Fruit fly (Drosophila melanogaster) whole organism, prepupa: ENCODE measurements around the gene CG6454.

Source experiments
- Blimp-1 ChIP-seq: fragments of 200-800 bp; sonication (Bioruptor generic); optimal IDR thresholded peaks from 3 replicates; lab custom pipeline; 2017; ENCODE audit warnings: missing biosample characterization, missing genetic modification characterization, mild to moderate bottlenecking, moderate library complexity, missing genetic modification reagents
- CG10631 ChIP-seq: fragments of 200-800 bp; sonication (Bioruptor generic); optimal IDR thresholded peaks from 2 replicates; lab custom pipeline; 2016; ENCODE audit warnings: missing biosample characterization, missing genetic modification characterization
- CG11294 ChIP-seq: fragments of 200-800 bp; sonication (Bioruptor generic); IDR thresholded peaks from 2 replicates; pipeline ENCODE4 v1.3.6; 2022; ENCODE audit warnings: missing biosample characterization, missing genetic modification characterization
- CG11762 ChIP-seq: fragments of 200-800 bp; sonication (Bioruptor generic); optimal IDR thresholded peaks from 3 replicates; lab custom pipeline; 2016; ENCODE audit warnings: missing biosample characterization, missing genetic modification characterization; ENCODE audit not compliant: insufficient read depth
- CG11902 ChIP-seq: fragments of 200-800 bp; sonication (Bioruptor generic); optimal IDR thresholded peaks from 3 replicates; lab custom pipeline; 2016; ENCODE audit warnings: missing biosample characterization, missing genetic modification characterization
- CG15336 ChIP-seq: fragments of 200-800 bp; sonication (Bioruptor generic); IDR thresholded peaks from 2 replicates; pipeline ENCODE4 v1.3.6; 2022; ENCODE audit warnings: missing biosample characterization, missing genetic modification characterization
- CG1621 ChIP-seq: fragments of 200-800 bp; sonication (Bioruptor generic); optimal IDR thresholded peaks from 3 replicates; lab custom pipeline; 2018; ENCODE audit warnings: missing biosample characterization, mild to moderate bottlenecking, missing genetic modification characterization
- CG34406 ChIP-seq: fragments of 200-800 bp; sonication (Bioruptor generic); optimal IDR thresholded peaks from 3 replicates; lab custom pipeline; 2016; ENCODE audit warnings: missing biosample characterization, missing genetic modification characterization
- CG3919 ChIP-seq: fragments of 200-800 bp; sonication (Bioruptor generic); optimal IDR thresholded peaks from 3 replicates; lab custom pipeline; 2016; ENCODE audit warnings: missing biosample characterization, missing genetic modification characterization
- CG6163 ChIP-seq: fragments of 200-800 bp; sonication (Bioruptor generic); IDR thresholded peaks from 3 replicates; pipeline ENCODE4 v1.3.6; 2022; ENCODE audit warnings: missing biosample characterization, missing genetic modification characterization
- CG6276 ChIP-seq: fragments of 200-800 bp; sonication (Bioruptor generic); optimal IDR thresholded peaks from 2 replicates; lab custom pipeline; 2017; ENCODE audit warnings: missing biosample characterization, mild to moderate bottlenecking, missing genetic modification characterization
- CG6792 ChIP-seq: fragments of 200-800 bp; sonication (Bioruptor generic); optimal IDR thresholded peaks from 3 replicates; lab custom pipeline; 2016; ENCODE audit warnings: missing biosample characterization, missing genetic modification characterization
- CG6808 ChIP-seq: fragments of 200-800 bp; sonication (Bioruptor generic); optimal IDR thresholded peaks from 3 replicates; lab custom pipeline; 2017; ENCODE audit warnings: missing biosample characterization, missing genetic modification characterization, mild to moderate bottlenecking, moderate library complexity, missing genetic modification reagents
- CG6854 ChIP-seq: fragments of 200-800 bp; sonication (Bioruptor generic); optimal IDR thresholded peaks from 2 replicates; lab custom pipeline; 2017; ENCODE audit warnings: missing biosample characterization, mild to moderate bottlenecking, missing genetic modification characterization
- CG7368 ChIP-seq: fragments of 200-800 bp; sonication (Bioruptor generic); optimal IDR thresholded peaks from 3 replicates; lab custom pipeline; 2016; ENCODE audit warnings: missing biosample characterization, missing genetic modification characterization
- CG9139 ChIP-seq: fragments of 200-800 bp; sonication (Bioruptor generic); optimal IDR thresholded peaks from 3 replicates; lab custom pipeline; 2017; ENCODE audit warnings: missing biosample characterization, mild to moderate bottlenecking, missing genetic modification characterization
- Eip75B ChIP-seq: fragments of 200-800 bp; sonication (Bioruptor generic); optimal IDR thresholded peaks from 3 replicates; lab custom pipeline; 2016; ENCODE audit warnings: missing biosample characterization, missing genetic modification characterization
- Eip78C ChIP-seq: fragments of 200-800 bp; sonication (Bioruptor generic); peaks from one replicate; lab custom pipeline; 2016; ENCODE audit warnings: missing biosample characterization, missing genetic modification characterization
- Eip93F ChIP-seq: fragments of 200-800 bp; sonication (Bioruptor generic); optimal IDR thresholded peaks from 2 replicates; lab custom pipeline; 2016; ENCODE audit warnings: missing biosample characterization, mild to moderate bottlenecking, missing genetic modification characterization
- Ets96B ChIP-seq: fragments of 200-800 bp; optimal IDR thresholded peaks from 2 replicates; lab custom pipeline; 2019; ENCODE audit warnings: missing biosample characterization, mild to moderate bottlenecking, missing genetic modification characterization, moderate library complexity
- Gug ChIP-seq: fragments of 200-800 bp; sonication (Bioruptor generic); IDR thresholded peaks from 2 replicates; pipeline ENCODE4 v1.3.6; 2022; ENCODE audit warnings: missing biosample characterization, missing genetic modification characterization
- Hr39 ChIP-seq: fragments of 200-800 bp; sonication (Bioruptor generic); optimal IDR thresholded peaks from 2 replicates; lab custom pipeline; 2016; ENCODE audit warnings: missing biosample characterization, missing genetic modification characterization
- OdsH ChIP-seq: fragments of 200-800 bp; sonication (Bioruptor generic); optimal IDR thresholded peaks from 3 replicates; lab custom pipeline; 2016; ENCODE audit warnings: missing biosample characterization, missing genetic modification characterization
- Smox ChIP-seq: fragments of 200-800 bp; sonication (Bioruptor generic); optimal IDR thresholded peaks from 3 replicates; lab custom pipeline; 2016; ENCODE audit warnings: missing biosample characterization, missing genetic modification characterization
- Sox14 ChIP-seq: fragments of 200-800 bp; sonication (Bioruptor generic); optimal IDR thresholded peaks from 3 replicates; lab custom pipeline; 2016; ENCODE audit warnings: missing biosample characterization, missing genetic modification characterization
- Sox15 ChIP-seq: fragments of 200-800 bp; sonication (Bioruptor generic); optimal IDR thresholded peaks from 3 replicates; lab custom pipeline; 2016; ENCODE audit warnings: missing biosample characterization, missing genetic modification characterization
- dac ChIP-seq: fragments of 200-800 bp; sonication (Bioruptor generic); optimal IDR thresholded peaks from 2 replicates; lab custom pipeline; 2017; ENCODE audit warnings: missing biosample characterization, mild to moderate bottlenecking, missing genetic modification characterization
- dsx ChIP-seq: fragments of 200-800 bp; optimal IDR thresholded peaks from 3 replicates; lab custom pipeline; 2019; ENCODE audit warnings: missing biosample characterization, mild to moderate bottlenecking, missing genetic modification characterization, moderate library complexity; ENCODE audit not compliant: poor library complexity, severe bottlenecking
- eg ChIP-seq: fragments of 200-800 bp; sonication (Bioruptor generic); IDR thresholded peaks from 3 replicates; pipeline ENCODE4 v1.3.6; 2022; ENCODE audit warnings: missing biosample characterization, missing genetic modification characterization
- fkh ChIP-seq: fragments of 200-800 bp; sonication (Bioruptor generic); optimal IDR thresholded peaks from 3 replicates; lab custom pipeline; 2017; ENCODE audit warnings: missing biosample characterization, mild to moderate bottlenecking, missing genetic modification characterization, moderate library complexity
- net ChIP-seq: fragments of 200-800 bp; sonication (Bioruptor generic); optimal IDR thresholded peaks from 3 replicates; lab custom pipeline; 2016; ENCODE audit warnings: missing biosample characterization, missing genetic modification characterization
- pdm3 ChIP-seq: fragments of 200-800 bp; sonication (Bioruptor generic); optimal IDR thresholded peaks from 3 replicates; lab custom pipeline; 2016; ENCODE audit warnings: missing biosample characterization, missing genetic modification characterization
- salr ChIP-seq, 2 experiments: fragments of 200-800 bp; sonication (Bioruptor generic); optimal IDR thresholded peaks; 3 replicates each; lab custom pipeline; 2016 to 2018; ENCODE audit warnings: missing biosample characterization in 2 of 2, missing genetic modification characterization in 2 of 2, mild to moderate bottlenecking in 1 of 2
- ss ChIP-seq, 2 experiments: fragments of 200-800 bp; sonication (Bioruptor generic); optimal IDR thresholded peaks; 2 replicates in 1 of 2; 3 replicates in 1 of 2; lab custom pipeline; 2017 to 2018; ENCODE audit warnings: mild to moderate bottlenecking in 2 of 2, missing biosample characterization in 2 of 2, missing genetic modification characterization in 2 of 2, moderate library complexity in 1 of 2
- svp ChIP-seq: fragments of 200-800 bp; sonication (Bioruptor generic); peaks from one replicate; lab custom pipeline; 2016; ENCODE audit warnings: missing biosample characterization, missing genetic modification characterization
- topi ChIP-seq: fragments of 200-800 bp; sonication (Bioruptor generic); optimal IDR thresholded peaks from 3 replicates; lab custom pipeline; 2016; ENCODE audit warnings: missing biosample characterization, missing genetic modification characterization
- vri ChIP-seq: fragments of 200-800 bp; sonication (Bioruptor generic); optimal IDR thresholded peaks from 3 replicates; lab custom pipeline; 2016; ENCODE audit warnings: missing biosample characterization, mild to moderate bottlenecking, missing genetic modification characterization

CG6454 gene

dm6 chr3R:24319632-24320341, 29.2 kb upstream of the CG6454 start (continued):
- TF ChIP-seq vri (GFP tag; lab: Kevin White, UChicago) (peak; percentile 87), Ets96B (tag; lab: Kevin White, UChicago) (no peak), CG6276 (GFP tag; lab: Kevin White, UChicago) (no peak), CG11902 (GFP tag; lab: Kevin White, UChicago) (no peak), CG6163 (peak; percentile 31; the same call in 1 of the 3 replicates), CG11294 (GFP tag; lab: Robert Waterston, UW) (no peak), Sox15 (no peak), salr (GFP tag; optimal IDR thresholded peaks at IDR 0.05; lab: Kevin White, UChicago) (no peak), dac (GFP tag; lab: Kevin White, UChicago) (no peak), CG9139 (no peak), net (GFP tag; lab: Kevin White, UChicago) (no peak)

dm6 chr3R:24320342-24320711, 28.7 kb upstream of the CG6454 start:
- TF ChIP-seq CG6808 (GFP tag; lab: Kevin White, UChicago): no peak
- TF ChIP-seq Sox14 (GFP tag; lab: Kevin White, UChicago): no peak
- no peak for TF ChIP-seq eg
- TF ChIP-seq Hr39 (GFP tag; lab: Kevin White, UChicago): no peak
- 0 out of 2 replicates have a peak, but pooled peaks have one; percentile 30 for TF ChIP-seq CG15336 (GFP tag; lab: Robert Waterston, UW)
- TF ChIP-seq CG6163: 0 out of 3 replicates have a peak, but pooled peaks have one; percentile 17
- TF ChIP-seq, all 60 proteins: peak for 2

- TF ChIP-seq OdsH (GFP tag; lab: Kevin White, UChicago) (no peak), CG1621 (tag; lab: Kevin White, UChicago) (peak; percentile 93), CG3919 (GFP tag; lab: Kevin White, UChicago) (no peak), Ets96B (tag; lab: Kevin White, UChicago) (no peak), CG11762 (GFP tag; lab: Kevin White, UChicago) (no peak), ss (GFP tag; optimal IDR thresholded peaks at IDR 0.05; lab: Kevin White, UChicago) (no peak), topi (GFP tag; lab: Kevin White, UChicago) (no peak), eg (0 out of 3 replicates have a peak, but pooled peaks have one; percentile 12), fkh (GFP tag; lab: Kevin White, UChicago) (no peak), Gug (GFP tag; lab: Robert Waterston, UW) (no peak), CG7368 (GFP tag; lab: Kevin White, UChicago) (no peak), CG6854 (GFP tag; lab: Kevin White, UChicago) (no peak), Sox15 (no peak)
These were observed 15.7 kb upstream of the CG6454 start, which contains the start of the genes Rrp5 and Dis3 for dm6 chr3R:24333182-24333808. Gene Rrp5, minus strand, starts transcription at chr3R:24333316. Gene Dis3, plus strand, starts transcription at chr3R:24333433.

dm6 chr3R:24336622-24337021, 12.4 kb upstream of the CG6454 start, which contains the start of gene CG6432:
Gene CG6432, plus strand, starts transcription at chr3R:24336922.
- TF ChIP-seq CG6163 (no peak), dac (GFP tag; lab: Kevin White, UChicago) (no peak), Blimp-1 (GFP tag; lab: Kevin White, UChicago) (no peak), CG1621 (tag; lab: Kevin White, UChicago) (no peak), Eip75B (GFP tag; lab: Kevin White, UChicago) (no peak), Eip78C (GFP tag; lab: Kevin White, UChicago) (no peak), svp (GFP tag; lab: Kevin White, UChicago) (no peak), CG11294 (GFP tag; lab: Robert Waterston, UW) (no peak), CG3919 (GFP tag; lab: Kevin White, UChicago) (no peak), CG9139 (no peak), Eip93F (GFP tag; lab: Kevin White, UChicago) (no peak), Smox (no peak), dsx (no peak), pdm3 (GFP tag; lab: Kevin White, UChicago) (no peak), CG6792 (GFP tag; lab: Kevin White, UChicago) (no peak), CG34406 (GFP tag; lab: Kevin White, UChicago) (no peak), CG11902 (GFP tag; lab: Kevin White, UChicago) (no peak), CG6854 (GFP tag; lab: Kevin White, UChicago) (no peak), CG10631 (GFP tag; lab: Kevin White, UChicago) (no peak)
